Worm (Caenorhabditis elegans): ENCODE results near the gene myrf-2.

ce11 chrX:10197204-10197756, 3.1 kb upstream of the myrf-2 start, which contains the start of gene nucb-1:
- peak; percentile 40 for TF ChIP-seq W03F9.2 (tag; optimal IDR thresholded peaks at IDR 0.05)
- no peak for TF ChIP-seq him-1 (tag; optimal IDR thresholded peaks at IDR 0.05)
- no peak for TF ChIP-seq dao-5 (tag; optimal IDR thresholded peaks at IDR 0.05)
